Worm (Caenorhabditis elegans): Measurements from ENCODE around the gene gst-27.

gst-27 gene

ce11 chrII:15165681-15166235 is at the start of gene gst-27:
TSS of gene gst-27 (minus strand) at chrII:15165731.
- no peak for TF ChIP-seq unc-62 (GFP tag; optimal IDR thresholded peaks at IDR 0.05)

- no peak for TF ChIP-seq unc-62 (GFP tag; optimal IDR thresholded peaks at IDR 0.05)
Observed at ce11 chrII:15213732-15214131, 48.2 kb upstream of the gst-27 start.

ce11 chrII:15212260-15212914 is 46.9 kb upstream of the gst-27 start:
- no peak for TF ChIP-seq unc-62 (GFP tag; optimal IDR thresholded peaks at IDR 0.05)

- no peak for TF ChIP-seq unc-62 (GFP tag; optimal IDR thresholded peaks at IDR 0.05)
Observed at ce11 chrII:15209309-15209708, 43.8 kb upstream of the gst-27 start.

ce11 chrII:15208874-15209273 is 43.3 kb upstream of the gst-27 start:
- no peak for TF ChIP-seq unc-62 (GFP tag; optimal IDR thresholded peaks at IDR 0.05)

- no peak for TF ChIP-seq unc-62 (GFP tag; optimal IDR thresholded peaks at IDR 0.05)
Observed at ce11 chrII:15208151-15208550, 42.6 kb upstream of the gst-27 start.

- no peak for TF ChIP-seq unc-62 (GFP tag; optimal IDR thresholded peaks at IDR 0.05)
Observed at ce11 chrII:15207562-15207961, 42.0 kb upstream of the gst-27 start.

- TF ChIP-seq unc-62 (GFP tag; optimal IDR thresholded peaks at IDR 0.05): no peak
Observed at ce11 chrII:15206234-15206633, 40.7 kb upstream of the gst-27 start.

ce11 chrII:15205346-15205745 is 39.8 kb upstream of the gst-27 start:
- no peak for TF ChIP-seq unc-62 (GFP tag; optimal IDR thresholded peaks at IDR 0.05)

ce11 chrII:15204069-15204850 is 38.7 kb upstream of the gst-27 start:
- no peak for TF ChIP-seq unc-62 (GFP tag; optimal IDR thresholded peaks at IDR 0.05)

- TF ChIP-seq unc-62 (GFP tag; optimal IDR thresholded peaks at IDR 0.05): no peak
Observed at ce11 chrII:15203398-15204068, 38.0 kb upstream of the gst-27 start.

ce11 chrII:15197500-15197899 is 32.0 kb upstream of the gst-27 start:
- no peak for TF ChIP-seq unc-62 (GFP tag; optimal IDR thresholded peaks at IDR 0.05)

ce11 chrII:15196433-15196832 is 30.9 kb upstream of the gst-27 start, which contains the start of gene spsb-1:
TSS of gene spsb-1 (plus strand) at chrII:15196733.
- no peak for TF ChIP-seq unc-62 (GFP tag; optimal IDR thresholded peaks at IDR 0.05)

- no peak for TF ChIP-seq unc-62 (GFP tag; optimal IDR thresholded peaks at IDR 0.05)
Observed at ce11 chrII:15195346-15195745, 29.8 kb upstream of the gst-27 start.

- no peak for TF ChIP-seq unc-62 (GFP tag; optimal IDR thresholded peaks at IDR 0.05)
Observed at ce11 chrII:15193961-15194360, 28.4 kb upstream of the gst-27 start.

ce11 chrII:15190971-15191370 is 25.4 kb upstream of the gst-27 start:
- no peak for TF ChIP-seq unc-62 (GFP tag; optimal IDR thresholded peaks at IDR 0.05)
